Fruit fly (Drosophila melanogaster) whole organism, embryonic: ENCODE results near the gene CG32032.

ENCODE experiments used
- ATbp ChIP-seq: fragments of 200-800 bp; sonication (Bioruptor generic); optimal IDR thresholded peaks from 2 replicates; lab custom pipeline; 2017; ENCODE audit warnings: missing biosample characterization, mild to moderate bottlenecking, missing genetic modification characterization, missing genetic modification reagents
- Bgb ChIP-seq: fragments of 200-800 bp; sonication (Bioruptor generic); IDR thresholded peaks from 2 replicates; pipeline ENCODE4 v1.3.6; 2022; ENCODE audit warnings: missing biosample characterization, missing genetic modification characterization; ENCODE audit not compliant: partially characterized antibody
- CG10267 ChIP-seq: fragments of 200-800 bp; sonication (Bioruptor generic); optimal IDR thresholded peaks from 2 replicates; lab custom pipeline; 2018; ENCODE audit warnings: missing biosample characterization, mild to moderate bottlenecking, missing genetic modification characterization, moderate library complexity
- CG12219 ChIP-seq: fragments of 200-800 bp; sonication (Bioruptor generic); optimal IDR thresholded peaks from 3 replicates; lab custom pipeline; 2018; ENCODE audit warnings: missing biosample characterization, mild to moderate bottlenecking, missing genetic modification characterization
- CG14014 ChIP-seq: fragments of 200-800 bp; sonication (Bioruptor generic); IDR thresholded peaks from 2 replicates; pipeline ENCODE4 v1.3.6; 2022; ENCODE audit warnings: missing biosample characterization, missing genetic modification characterization
- CG14710 ChIP-seq: fragments of 200-800 bp; sonication (Bioruptor generic); optimal IDR thresholded peaks from 3 replicates; lab custom pipeline; 2019; ENCODE audit warnings: missing biosample characterization, mild to moderate bottlenecking, missing genetic modification characterization, moderate library complexity
- CG14860 ChIP-seq: fragments of 200-800 bp; sonication (Bioruptor generic); IDR thresholded peaks from 3 replicates; pipeline ENCODE4 v1.3.6; 2022; ENCODE audit warnings: missing biosample characterization, missing genetic modification characterization; ENCODE audit not compliant: partially characterized antibody
- CG15269 ChIP-seq: fragments of 200-800 bp; sonication (Bioruptor generic); optimal IDR thresholded peaks from 2 replicates; lab custom pipeline; 2018; ENCODE audit warnings: missing biosample characterization, mild to moderate bottlenecking, missing genetic modification characterization, moderate library complexity
- CG1602 ChIP-seq: fragments of 200-800 bp; sonication (Bioruptor generic); optimal IDR thresholded peaks from 3 replicates; lab custom pipeline; 2016; ENCODE audit warnings: missing biosample characterization, missing genetic modification characterization
- CG16779 ChIP-seq: fragments of 200-800 bp; sonication (Bioruptor generic); IDR thresholded peaks from 2 replicates; pipeline ENCODE4 v1.3.6; 2022; ENCODE audit warnings: missing biosample characterization, missing genetic modification characterization
- CG17359 ChIP-seq: fragments of 200-800 bp; sonication (Bioruptor generic); optimal IDR thresholded peaks from 3 replicates; lab custom pipeline; 2018; ENCODE audit warnings: missing biosample characterization, mild to moderate bottlenecking, missing genetic modification characterization, moderate library complexity
- CG17361 ChIP-seq: fragments of 200-800 bp; sonication (Bioruptor generic); IDR thresholded peaks from 3 replicates; pipeline ENCODE4 v1.3.6; 2022; ENCODE audit warnings: missing biosample characterization, missing genetic modification characterization
- CG1792 ChIP-seq: fragments of 200-800 bp; sonication (Bioruptor generic); optimal IDR thresholded peaks from 2 replicates; lab custom pipeline; 2016; ENCODE audit warnings: missing biosample characterization, missing genetic modification characterization
- CG2199 ChIP-seq: fragments of 200-800 bp; sonication (Bioruptor generic); IDR thresholded peaks from 3 replicates; pipeline ENCODE4 v1.3.6; 2022; ENCODE audit warnings: missing biosample characterization, missing genetic modification characterization
- CG2202 ChIP-seq: fragments of 200-800 bp; sonication (Bioruptor generic); optimal IDR thresholded peaks from 2 replicates; lab custom pipeline; 2018; ENCODE audit warnings: missing biosample characterization, mild to moderate bottlenecking, missing genetic modification characterization
- CG2875 ChIP-seq: fragments of 200-800 bp; sonication (Bioruptor generic); optimal IDR thresholded peaks from 2 replicates; lab custom pipeline; 2017; ENCODE audit warnings: missing biosample characterization, mild to moderate bottlenecking, missing genetic modification characterization, missing genetic modification reagents
- CG2889 ChIP-seq: fragments of 200-800 bp; sonication (Bioruptor generic); IDR thresholded peaks from 3 replicates; pipeline ENCODE4 v1.3.6; 2022; ENCODE audit warnings: missing biosample characterization, missing genetic modification characterization
- CG3407 ChIP-seq: fragments of 200-800 bp; sonication (Bioruptor generic); optimal IDR thresholded peaks from 2 replicates; lab custom pipeline; 2018; ENCODE audit warnings: missing biosample characterization, mild to moderate bottlenecking, missing genetic modification characterization
- CG34376 ChIP-seq: fragments of 200-800 bp; sonication (Bioruptor generic); optimal IDR thresholded peaks from 2 replicates; lab custom pipeline; 2018; ENCODE audit warnings: missing biosample characterization, mild to moderate bottlenecking, missing genetic modification characterization
- CG34422 ChIP-seq: fragments of 200-800 bp; sonication (Bioruptor generic); IDR thresholded peaks from 3 replicates; pipeline ENCODE4 v1.3.6; 2022; ENCODE audit warnings: missing biosample characterization, missing genetic modification characterization
- CG4617 ChIP-seq: fragments of 200-800 bp; sonication (Bioruptor generic); optimal IDR thresholded peaks from 3 replicates; lab custom pipeline; 2016; ENCODE audit warnings: missing biosample characterization, missing genetic modification characterization, borderline replicate concordance
- CG5245 ChIP-seq: fragments of 200-800 bp; sonication (Bioruptor generic); optimal IDR thresholded peaks from 3 replicates; lab custom pipeline; 2016; ENCODE audit warnings: missing biosample characterization, missing genetic modification characterization
- CG6854 ChIP-seq: fragments of 200-800 bp; sonication (Bioruptor generic); optimal IDR thresholded peaks from 3 replicates; lab custom pipeline; 2017; ENCODE audit warnings: missing biosample characterization, mild to moderate bottlenecking, missing genetic modification characterization
- CG7357 ChIP-seq: fragments of 200-800 bp; sonication (Bioruptor generic); IDR thresholded peaks from 3 replicates; pipeline ENCODE4 v1.3.6; 2022; ENCODE audit warnings: missing biosample characterization, missing genetic modification characterization
- CG8478 ChIP-seq: fragments of >200 bp; optimal IDR thresholded peaks from 2 replicates; lab custom pipeline; 2018
- CG8765 ChIP-seq: fragments of 200-800 bp; sonication (Bioruptor generic); IDR thresholded peaks from 2 replicates; pipeline ENCODE4 v1.3.6; 2022; ENCODE audit warnings: missing biosample characterization, missing genetic modification characterization
- CG8944 ChIP-seq: fragments of 200-800 bp; sonication (Bioruptor generic); optimal IDR thresholded peaks from 3 replicates; lab custom pipeline; 2016; ENCODE audit warnings: missing biosample characterization, missing genetic modification characterization
- CHES-1-like ChIP-seq: fragments of 200-800 bp; sonication (Bioruptor generic); optimal IDR thresholded peaks from 2 replicates; lab custom pipeline; 2016; ENCODE audit warnings: missing biosample characterization, missing genetic modification characterization
- CTCF ChIP-seq: fragments of 200-800 bp; sonication (Bioruptor generic); optimal IDR thresholded peaks from 2 replicates; lab custom pipeline; 2017; ENCODE audit warnings: missing biosample characterization, mild to moderate bottlenecking, missing genetic modification characterization, moderate library complexity
- HLH54F ChIP-seq: fragments of 200-800 bp; sonication (Bioruptor generic); optimal IDR thresholded peaks from 3 replicates; lab custom pipeline; 2016; ENCODE audit warnings: missing biosample characterization, missing genetic modification characterization
- Hand ChIP-seq: fragments of 200-800 bp; sonication (Bioruptor generic); optimal IDR thresholded peaks from 2 replicates; lab custom pipeline; 2017; ENCODE audit warnings: mild to moderate bottlenecking, missing biosample characterization, missing genetic modification reagents, missing genetic modification characterization
- HmgZ ChIP-seq: fragments of 200-800 bp; sonication (Bioruptor generic); optimal IDR thresholded peaks from 2 replicates; lab custom pipeline; 2018; ENCODE audit warnings: missing biosample characterization, mild to moderate bottlenecking, missing genetic modification characterization
- Hr3 ChIP-seq: fragments of 200-800 bp; sonication (Bioruptor generic); optimal IDR thresholded peaks from 3 replicates; lab custom pipeline; 2016; ENCODE audit warnings: missing biosample characterization, missing genetic modification characterization
- Med ChIP-seq: fragments of 200-800 bp; sonication (Bioruptor generic); peaks from one replicate; lab custom pipeline; 2016; ENCODE audit warnings: missing biosample characterization, missing genetic modification characterization, mild to moderate bottlenecking, inconsistent platforms, moderate library complexity
- Opbp ChIP-seq: fragments of 200-800 bp; sonication (Bioruptor generic); IDR thresholded peaks from 3 replicates; pipeline ENCODE4 v1.3.6; 2022; ENCODE audit warnings: missing biosample characterization, missing genetic modification characterization; ENCODE audit not compliant: partially characterized antibody
- Sox100B ChIP-seq: fragments of 200-800 bp; sonication (Bioruptor generic); optimal IDR thresholded peaks from 3 replicates; lab custom pipeline; 2018; ENCODE audit warnings: missing biosample characterization, mild to moderate bottlenecking, missing genetic modification characterization
- Sry-β ChIP-seq: fragments of 200-800 bp; sonication (Bioruptor generic); optimal IDR thresholded peaks from 2 replicates; lab custom pipeline; 2018; ENCODE audit warnings: missing biosample characterization, mild to moderate bottlenecking, missing genetic modification characterization, moderate library complexity
- ap ChIP-seq: fragments of 200-800 bp; sonication (Bioruptor generic); IDR thresholded peaks from 2 replicates; pipeline ENCODE4 v1.3.6; 2022; ENCODE audit warnings: missing biosample characterization, missing genetic modification characterization
- cas ChIP-seq: fragments of 200-800 bp; sonication (Bioruptor generic); IDR thresholded peaks from 2 replicates; pipeline ENCODE4 v1.3.6; 2022; ENCODE audit warnings: missing biosample characterization, missing genetic modification characterization
- croc ChIP-seq: fragments of 200-800 bp; sonication (Bioruptor generic); conservative IDR thresholded peaks from 3 replicates; pipeline ENCODE4 v1.3.6; 2022; ENCODE audit warnings: missing biosample characterization, missing genetic modification characterization
- fru ChIP-seq: fragments of >200 bp; optimal IDR thresholded peaks from 2 replicates; lab custom pipeline; 2017
- hkb ChIP-seq, 2 experiments: fragments of 200-800 bp in 1 of 2; fragments of >200 bp in 1 of 2; sonication (Bioruptor generic) in 1 of 2; IDR thresholded peaks in 1 of 2; optimal IDR thresholded peaks in 1 of 2; 2 replicates each; pipeline versions ENCODE4 v1.3.6 to Lab custom; 2017 to 2022; ENCODE audit warnings: missing biosample characterization in 1 of 2, missing genetic modification characterization in 1 of 2
- hth ChIP-seq: fragments of >200 bp; optimal IDR thresholded peaks from 2 replicates; lab custom pipeline; 2017; ENCODE audit warnings: inconsistent platforms
- knrl ChIP-seq: fragments of 200-800 bp; sonication (Bioruptor generic); IDR thresholded peaks from 3 replicates; pipeline ENCODE4 v1.3.6; 2022; ENCODE audit warnings: missing biosample characterization, missing genetic modification characterization; ENCODE audit not compliant: partially characterized antibody
- oc ChIP-seq: fragments of 200-800 bp; sonication (Bioruptor generic); optimal IDR thresholded peaks from 2 replicates; lab custom pipeline; 2018; ENCODE audit warnings: missing biosample characterization, mild to moderate bottlenecking, missing genetic modification characterization, moderate library complexity
- schlank ChIP-seq: fragments of 200-800 bp; sonication (Bioruptor generic); optimal IDR thresholded peaks from 2 replicates; lab custom pipeline; 2018; ENCODE audit warnings: missing biosample characterization, mild to moderate bottlenecking, missing genetic modification characterization
- seq ChIP-seq: fragments of 200-800 bp; sonication (Bioruptor generic); IDR thresholded peaks from 2 replicates; pipeline ENCODE4 v1.3.6; 2022; ENCODE audit warnings: missing biosample characterization, missing genetic modification characterization
- shn ChIP-seq: fragments of 200-800 bp; sonication (Bioruptor generic); optimal IDR thresholded peaks from 3 replicates; lab custom pipeline; 2016; ENCODE audit warnings: missing biosample characterization, missing genetic modification characterization
- toy ChIP-seq: fragments of 200-800 bp; sonication (Bioruptor generic); IDR thresholded peaks from 2 replicates; pipeline ENCODE4 v1.3.6; 2022; ENCODE audit warnings: missing biosample characterization, missing genetic modification characterization
- unc-4 ChIP-seq: fragments of 200-800 bp; sonication (Bioruptor generic); IDR thresholded peaks from 2 replicates; pipeline ENCODE4 v1.3.6; 2022; ENCODE audit warnings: missing biosample characterization, missing genetic modification characterization; ENCODE audit not compliant: partially characterized antibody
- zf30C ChIP-seq: fragments of 200-800 bp; sonication (Bioruptor generic); optimal IDR thresholded peaks from 3 replicates; lab custom pipeline; 2018; ENCODE audit warnings: missing biosample characterization, mild to moderate bottlenecking, missing genetic modification characterization
- zfh2 ChIP-seq: fragments of 200-800 bp; sonication (Bioruptor generic); optimal IDR thresholded peaks from 2 replicates; lab custom pipeline; 2016; ENCODE audit warnings: missing biosample characterization, missing genetic modification characterization

The CG32032 gene

DNA sequence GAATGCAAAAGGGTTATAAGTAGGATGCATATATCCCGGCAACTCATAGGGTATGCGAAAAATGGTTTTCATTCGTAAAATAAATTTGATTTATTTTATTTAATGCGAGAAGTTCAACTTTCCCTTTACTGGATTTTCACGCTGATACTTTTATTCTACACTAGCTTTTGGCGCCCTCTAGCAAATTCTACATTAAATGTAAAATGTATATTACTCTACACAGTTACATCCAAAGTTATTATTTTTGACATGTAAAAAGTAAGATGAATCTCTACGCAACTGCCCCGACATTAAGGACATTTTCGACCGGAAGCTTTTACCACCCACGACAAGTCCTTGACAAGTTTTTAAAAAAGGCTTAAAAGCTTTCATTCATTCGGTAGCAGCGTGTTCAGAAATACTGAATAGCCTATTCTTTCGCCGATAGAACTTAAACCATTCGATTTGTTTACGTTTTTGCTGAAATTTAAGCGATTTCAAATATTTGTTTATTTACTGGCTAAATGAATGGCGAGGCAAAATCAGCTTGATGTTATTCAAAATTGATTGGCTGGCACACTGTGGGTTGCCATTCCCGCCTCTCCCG is 37.9 kb upstream of the CG32032 start (continued):
- no peak for TF ChIP-seq unc-4 (GFP tag; lab: Robert Waterston, UW)
- no peak for TF ChIP-seq CG1602 (GFP tag; lab: Kevin White, UChicago)
- no peak for TF ChIP-seq CG34376 (GFP tag; lab: Kevin White, UChicago)
- TF ChIP-seq CG34422 (GFP tag; lab: Robert Waterston, UW) = no peak
- TF ChIP-seq CG5245 (GFP tag; lab: Kevin White, UChicago) = no peak
- TF ChIP-seq CG2199 (GFP tag; lab: Robert Waterston, UW) = peak; percentile 84
- no peak for TF ChIP-seq hkb (optimal IDR thresholded peaks at IDR 0.05; lab: Kevin White, UChicago)
- TF ChIP-seq hkb (GFP tag; IDR thresholded peaks at IDR 0.05; lab: Robert Waterston, UW) = no peak
- no peak for TF ChIP-seq zfh2 (GFP tag; lab: Kevin White, UChicago)
- TF ChIP-seq Opbp (GFP tag; lab: Robert Waterston, UW) = 0 out of 3 replicates have a peak, but pooled peaks have one; percentile 41
- TF ChIP-seq oc (tag; lab: Kevin White, UChicago) = no peak
- no peak for TF ChIP-seq croc
- TF ChIP-seq CG16779 (GFP tag; lab: Robert Waterston, UW) = no peak
- TF ChIP-seq schlank (tag; lab: Kevin White, UChicago) = no peak
- TF ChIP-seq CG8765 (GFP tag; lab: Robert Waterston, UW) = no peak
- no peak for TF ChIP-seq CG2202 (tag; lab: Kevin White, UChicago)
- TF ChIP-seq Hand (GFP tag; lab: Kevin White, UChicago) = no peak
- TF ChIP-seq fru (lab: Kevin White, UChicago) = no peak
- TF ChIP-seq toy = no peak
- no peak for TF ChIP-seq CG14014 (GFP tag; lab: Robert Waterston, UW)
- no peak for TF ChIP-seq Sox100B (GFP tag; lab: Kevin White, UChicago)
- TF ChIP-seq CG6854 = no peak
- no peak for TF ChIP-seq ATbp
- TF ChIP-seq ap (GFP tag; lab: Robert Waterston, UW) = no peak
- no peak for TF ChIP-seq HLH54F (GFP tag; lab: Kevin White, UChicago)
- no peak for TF ChIP-seq CG2875 (GFP tag; lab: Kevin White, UChicago)
- TF ChIP-seq shn = no peak
- TF ChIP-seq CG7357 = no peak
- no peak for TF ChIP-seq CG17361
- TF ChIP-seq CG12219 (GFP tag; lab: Kevin White, UChicago) = no peak
- no peak for TF ChIP-seq CG14710 (tag; lab: Kevin White, UChicago)
- peak; percentile 14 for TF ChIP-seq HmgZ (tag; lab: Kevin White, UChicago)
- peak; percentile 93 for TF ChIP-seq CTCF
- TF ChIP-seq CG2889 (GFP tag; lab: Robert Waterston, UW) = no peak
- TF ChIP-seq CG8944 (GFP tag; lab: Kevin White, UChicago) = no peak
- TF ChIP-seq CG17359 (tag; lab: Kevin White, UChicago) = no peak
- no peak for TF ChIP-seq cas (GFP tag; lab: Robert Waterston, UW)
- TF ChIP-seq hth (lab: Kevin White, UChicago) = no peak
- TF ChIP-seq Sry-β = no peak
- no peak for TF ChIP-seq CG3407 (GFP tag; lab: Kevin White, UChicago)
- no peak for TF ChIP-seq CG15269
- TF ChIP-seq CG1792 (GFP tag; lab: Kevin White, UChicago) = no peak
- TF ChIP-seq CG14860 (GFP tag; lab: Robert Waterston, UW) = no peak; the same call in 2 of the 3 replicates
- TF ChIP-seq CG10267 = no peak
- peak; percentile 63 for TF ChIP-seq knrl (GFP tag; lab: Robert Waterston, UW)
- peak; percentile 73 for TF ChIP-seq Bgb (GFP tag; lab: Robert Waterston, UW)
- no peak for TF ChIP-seq Hr3 (GFP tag; lab: Kevin White, UChicago)
- no peak for TF ChIP-seq zf30C
- TF ChIP-seq seq (GFP tag; lab: Robert Waterston, UW) = no peak
- peak; percentile 59 for TF ChIP-seq Med
- TF ChIP-seq CHES-1-like (GFP tag; lab: Kevin White, UChicago) = no peak
- TF ChIP-seq CG8478 (lab: Kevin White, UChicago) = no peak
- no peak for TF ChIP-seq CG4617 (GFP tag; lab: Kevin White, UChicago)
